Worm (Caenorhabditis elegans) whole organism, late embryonic: ENCODE data around the gene F36D3.14.
A peak's percentile ranks its signal among the peaks of the same experiment; 100 is the strongest.

Experiments
- C08G9.2 ChIP-seq: sonication (generic microtip); optimal IDR thresholded peaks from 2 replicates; lab custom pipeline; 2016; ENCODE audit warnings: mild to moderate bottlenecking, missing genetic modification characterization, moderate library complexity, missing compliant biosample characterization
- K02D7.2 ChIP-seq: sonication (generic microtip); optimal IDR thresholded peaks from 2 replicates; lab custom pipeline; 2017; ENCODE audit warnings: mild to moderate bottlenecking, missing genetic modification characterization, missing compliant biosample characterization
- ahr-1 ChIP-seq: sonication (generic microtip); optimal IDR thresholded peaks from 2 replicates; lab custom pipeline; 2016; ENCODE audit warnings: missing genetic modification characterization, missing compliant biosample characterization
- ceh-18 ChIP-seq: sonication (generic microtip); optimal IDR thresholded peaks from 2 replicates; lab custom pipeline; 2016; ENCODE audit warnings: missing genetic modification characterization, missing compliant biosample characterization
- ceh-19 ChIP-seq: fragments of 200-800 bp; sonication (Bioruptor generic); optimal IDR thresholded peaks from 2 replicates; lab custom pipeline; 2018; ENCODE audit warnings: mild to moderate bottlenecking, missing genetic modification characterization, missing compliant biosample characterization
- ceh-2 ChIP-seq: sonication (generic microtip); optimal IDR thresholded peaks from 2 replicates; lab custom pipeline; 2016; ENCODE audit warnings: missing genotype, missing genetic modification characterization, missing compliant biosample characterization
- ceh-31 ChIP-seq: sonication (generic microtip); optimal IDR thresholded peaks from 2 replicates; lab custom pipeline; 2016; ENCODE audit warnings: missing genetic modification characterization, missing compliant biosample characterization
- ceh-34 ChIP-seq: sonication (generic microtip); optimal IDR thresholded peaks from 2 replicates; lab custom pipeline; 2016; ENCODE audit warnings: mild to moderate bottlenecking, missing genetic modification characterization, missing compliant biosample characterization
- ceh-48 ChIP-seq: sonication (generic microtip); optimal IDR thresholded peaks from 2 replicates; lab custom pipeline; 2016; ENCODE audit warnings: missing genetic modification characterization, inconsistent platforms, missing compliant biosample characterization
- che-1 ChIP-seq: sonication (generic microtip); optimal IDR thresholded peaks from 2 replicates; lab custom pipeline; 2016; ENCODE audit warnings: mild to moderate bottlenecking, missing genetic modification characterization, missing compliant biosample characterization
- dve-1 ChIP-seq: sonication (generic microtip); optimal IDR thresholded peaks from 2 replicates; lab custom pipeline; 2017; ENCODE audit warnings: antibody characterized with exemption, mild to moderate bottlenecking, missing genetic modification characterization, missing compliant biosample characterization
- elt-2 ChIP-seq: sonication (generic microtip); optimal IDR thresholded peaks from 2 replicates; lab custom pipeline; 2016; ENCODE audit warnings: missing genetic modification reagents, missing genetic modification characterization, missing compliant biosample characterization
- elt-4 ChIP-seq: sonication (generic microtip); optimal IDR thresholded peaks from 2 replicates; lab custom pipeline; 2016; ENCODE audit warnings: missing genetic modification characterization, missing compliant biosample characterization
- fkh-6 ChIP-seq: sonication (generic microtip); optimal IDR thresholded peaks from 2 replicates; lab custom pipeline; 2016; ENCODE audit warnings: missing genetic modification characterization, missing compliant biosample characterization
- hlh-13 ChIP-seq: fragments of 200-800 bp; sonication (Bioruptor generic); optimal IDR thresholded peaks from 2 replicates; lab custom pipeline; 2018; ENCODE audit warnings: mild to moderate bottlenecking, missing genetic modification characterization, missing compliant biosample characterization
- hlh-30 ChIP-seq: sonication (generic microtip); optimal IDR thresholded peaks from 2 replicates; lab custom pipeline; 2017; ENCODE audit warnings: antibody characterized with exemption, missing genetic modification characterization, missing compliant biosample characterization; ENCODE audit not compliant: insufficient read depth
- lin-11 ChIP-seq: fragments of 200-800 bp; sonication (Bioruptor generic); optimal IDR thresholded peaks from 2 replicates; lab custom pipeline; 2018; ENCODE audit warnings: mild to moderate bottlenecking, missing genetic modification characterization, missing compliant biosample characterization
- madf-2 ChIP-seq: sonication (generic microtip); optimal IDR thresholded peaks from 2 replicates; lab custom pipeline; 2017; ENCODE audit warnings: missing genetic modification characterization, missing compliant biosample characterization
- nfya-1 ChIP-seq: sonication (generic microtip); optimal IDR thresholded peaks from 2 replicates; lab custom pipeline; 2017; ENCODE audit warnings: missing genetic modification characterization, mild to moderate bottlenecking, missing compliant biosample characterization, antibody characterized with exemption, moderate library complexity
- nhr-11 ChIP-seq: fragments of 150-350 bp; optimal IDR thresholded peaks from 2 replicates; lab custom pipeline; 2014; ENCODE audit warnings: missing biosample characterization, missing genetic modification characterization
- nhr-232 ChIP-seq: sonication (generic microtip); optimal IDR thresholded peaks from 2 replicates; lab custom pipeline; 2016; ENCODE audit warnings: missing genetic modification characterization, missing compliant biosample characterization
- odd-2 ChIP-seq: sonication (generic microtip); optimal IDR thresholded peaks from 2 replicates; lab custom pipeline; 2017; ENCODE audit warnings: antibody characterized with exemption, mild to moderate bottlenecking, missing genetic modification characterization, missing compliant biosample characterization
- pha-2 ChIP-seq: sonication (generic microtip); optimal IDR thresholded peaks from 2 replicates; lab custom pipeline; 2017; ENCODE audit warnings: mild to moderate bottlenecking, missing genetic modification characterization, missing compliant biosample characterization
- pha-4 ChIP-seq: fragments of 150-350 bp; optimal IDR thresholded peaks from 2 replicates; lab custom pipeline; 2018; ENCODE audit warnings: missing biosample characterization, missing genetic modification reagents, missing genetic modification characterization
- ref-2 ChIP-seq: sonication (generic microtip); optimal IDR thresholded peaks from 2 replicates; lab custom pipeline; 2016; ENCODE audit warnings: missing genetic modification characterization, missing compliant biosample characterization
- tbx-7 ChIP-seq: sonication (generic microtip); optimal IDR thresholded peaks from 2 replicates; lab custom pipeline; 2016; ENCODE audit warnings: missing genotype, missing genetic modification characterization, missing compliant biosample characterization
- ttx-3 ChIP-seq: sonication (generic microtip); optimal IDR thresholded peaks from 2 replicates; lab custom pipeline; 2016; ENCODE audit warnings: missing genetic modification reagents, missing genetic modification characterization, missing compliant biosample characterization
- unc-42 ChIP-seq: sonication (generic microtip); optimal IDR thresholded peaks from 2 replicates; lab custom pipeline; 2016; ENCODE audit warnings: missing genotype, missing genetic modification characterization, missing compliant biosample characterization
- unc-55 ChIP-seq: sonication (generic microtip); optimal IDR thresholded peaks from 2 replicates; lab custom pipeline; 2017; ENCODE audit warnings: missing biosample characterization, missing genetic modification reagents, missing genetic modification characterization
- unc-86 ChIP-seq: sonication (generic microtip); optimal IDR thresholded peaks from 2 replicates; lab custom pipeline; 2016; ENCODE audit warnings: missing genetic modification characterization, missing compliant biosample characterization
- ztf-16 ChIP-seq: sonication (generic microtip); optimal IDR thresholded peaks from 2 replicates; lab custom pipeline; 2017; ENCODE audit warnings: missing genetic modification characterization, missing compliant biosample characterization

The F36D3.14 gene

ce11 chrV:16497504-16497903 is 5.6 kb downstream of the F36D3.14 start, which contains the start of gene srh-136:
srh-136 (minus strand) TSS chrV:16497596.
- no peak for TF ChIP-seq nfya-1

ce11 chrV:16494359-16494758 is 8.7 kb downstream of the F36D3.14 start, which contains the start of gene comt-2:
comt-2 (minus strand) TSS chrV:16494489.
- TF ChIP-seq elt-2 (tag; lab: Kevin White, UChicago): peak; percentile 88
- TF ChIP-seq ahr-1 (tag; lab: Kevin White, UChicago): no peak

ce11 chrV:16488172-16488571 is 14.9 kb downstream of the F36D3.14 start, which contains the start of gene sqst-4:
sqst-4 (plus strand) TSS chrV:16488472.
- TF ChIP-seq fkh-6 (tag; lab: Kevin White, UChicago) (no peak), lin-11 (tag; lab: Kevin White, UChicago) (no peak)

- TF ChIP-seq ceh-31 (tag; lab: Kevin White, UChicago): no peak
- no peak for TF ChIP-seq hlh-30 (tag; lab: Kevin White, UChicago)
- no peak for TF ChIP-seq ref-2 (tag; lab: Kevin White, UChicago)
- no peak for TF ChIP-seq dve-1
- TF ChIP-seq unc-55 (GFP tag; lab: Kevin White, UChicago): no peak
- TF ChIP-seq odd-2 (tag; lab: Kevin White, UChicago): no peak
- no peak for TF ChIP-seq nfya-1
- no peak for TF ChIP-seq pha-4 (tag; lab: Kevin White, UChicago)
- no peak for TF ChIP-seq unc-42 (tag; lab: Kevin White, UChicago)
These were observed 15.6 kb downstream of the F36D3.14 start, which contains the start of gene Y32B12A.5 for ce11 chrV:16487474-16487873. Y32B12A.5 (minus strand) TSS chrV:16487574.

- TF ChIP-seq hlh-13 (no peak), pha-4 (tag; lab: Kevin White, UChicago) (no peak), ceh-18 (no peak), nhr-232 (tag; lab: Kevin White, UChicago) (no peak), ceh-34 (tag; lab: Kevin White, UChicago) (no peak), ceh-19 (GFP tag; lab: Kevin White, UChicago) (no peak), ceh-48 (tag; lab: Kevin White, UChicago) (no peak), ceh-2 (tag; lab: Kevin White, UChicago) (no peak), ttx-3 (tag; lab: Kevin White, UChicago) (no peak), madf-2 (tag; lab: Kevin White, UChicago) (no peak), unc-42 (tag; lab: Kevin White, UChicago) (no peak)
- TF ChIP-seq, all 69 proteins: peak for 0
These were observed 19.4 kb downstream of the F36D3.14 start, which contains the start of gene srh-139 for ce11 chrV:16483681-16484080. srh-139 (plus strand) TSS chrV:16483981.

- TF ChIP-seq ztf-16 (tag; lab: Kevin White, UChicago): no peak
- TF ChIP-seq odd-2 (tag; lab: Kevin White, UChicago): no peak
- no peak for TF ChIP-seq ceh-2 (tag; lab: Kevin White, UChicago)
- no peak for TF ChIP-seq elt-4 (tag; lab: Kevin White, UChicago)
- no peak for TF ChIP-seq K02D7.2 (tag; lab: Kevin White, UChicago)
- no peak for TF ChIP-seq ttx-3 (tag; lab: Kevin White, UChicago)
- no peak for TF ChIP-seq tbx-7 (tag; lab: Kevin White, UChicago)
- TF ChIP-seq, all 69 proteins: peak for 0
These were observed 20.0 kb downstream of the F36D3.14 start, which contains the start of gene F57E7.2 for ce11 chrV:16483044-16483443. F57E7.2 (minus strand) TSS chrV:16483144.

- TF ChIP-seq tbx-7 (tag; lab: Kevin White, UChicago) (no peak), ztf-16 (tag; lab: Kevin White, UChicago) (no peak), ceh-48 (tag; lab: Kevin White, UChicago) (no peak), che-1 (tag; lab: Kevin White, UChicago) (no peak), ahr-1 (tag; lab: Kevin White, UChicago) (no peak), ceh-19 (GFP tag; lab: Kevin White, UChicago) (no peak), unc-86 (no peak), C08G9.2 (tag; lab: Kevin White, UChicago) (no peak), nhr-11 (tag; lab: Kevin White, UChicago) (no peak), pha-2 (tag; lab: Kevin White, UChicago) (no peak)
These were observed 22.0 kb downstream of the F36D3.14 start, which contains the start of the genes F57E7.4 and spig-6 for ce11 chrV:16480919-16481630. F57E7.4 (minus strand) TSS chrV:16481019. spig-6 (plus strand) TSS chrV:16481580.
